Worm (Caenorhabditis elegans) whole organism, L1 larva: Measurements from ENCODE around the gene zipt-9.

Experiments used
- aha-1 ChIP-seq: fragments of 150-350 bp; optimal IDR thresholded peaks from 2 replicates; lab custom pipeline; 2014; ENCODE audit warnings: missing biosample characterization, missing genetic modification characterization
- ceh-63 ChIP-seq: fragments of 200-800 bp; sonication (Bioruptor generic); optimal IDR thresholded peaks from 2 replicates; lab custom pipeline; 2018; ENCODE audit warnings: mild to moderate bottlenecking, missing genetic modification characterization, missing compliant biosample characterization
- ceh-82 ChIP-seq, 3 experiments: fragments of 150-350 bp in 1 of 3; sonication (generic microtip) in 2 of 3; optimal IDR thresholded peaks; 2 replicates each; lab custom pipeline; 2014 to 2017; ENCODE audit warnings: missing biosample characterization in 3 of 3, missing genetic modification characterization in 3 of 3
- dpl-1 ChIP-seq, 3 experiments: fragments of 150-350 bp in 2 of 3; sonication (generic microtip) in 1 of 3; optimal IDR thresholded peaks; 2 replicates each; lab custom pipeline; 2014 to 2017; ENCODE audit warnings: missing biosample characterization in 3 of 3, missing genetic modification characterization in 3 of 3, missing genetic modification reagents in 3 of 3
- efl-1 ChIP-seq, 4 experiments: fragments of 150-350 bp; optimal IDR thresholded peaks in 3 of 4; peaks in 1 of 4; 1 replicate in 1 of 4; 2 replicates in 3 of 4; lab custom pipeline; 2014; ENCODE audit warnings: missing biosample characterization in 2 of 4, missing genetic modification characterization in 2 of 4, missing genetic modification reagents in 2 of 4
- efl-3 ChIP-seq: fragments of 200-800 bp; sonication (Bioruptor generic); optimal IDR thresholded peaks from 2 replicates; lab custom pipeline; 2018; ENCODE audit warnings: mild to moderate bottlenecking, missing genetic modification characterization, missing compliant biosample characterization
- egl-13 ChIP-seq: sonication (generic microtip); optimal IDR thresholded peaks from 2 replicates; lab custom pipeline; 2016; ENCODE audit warnings: missing genotype, missing genetic modification reagents, missing genetic modification characterization, missing compliant biosample characterization
- elt-2 ChIP-seq: sonication (generic microtip); optimal IDR thresholded peaks from 2 replicates; lab custom pipeline; 2016; ENCODE audit warnings: missing genetic modification characterization, mild to moderate bottlenecking, inconsistent platforms, missing compliant biosample characterization, missing genetic modification reagents
- ets-5 ChIP-seq: fragments of 200-800 bp; sonication (Bioruptor generic); IDR thresholded peaks from 2 replicates; pipeline ENCODE4 v1.3.6; 2022; ENCODE audit warnings: missing genetic modification characterization, missing compliant biosample characterization
- fos-1 ChIP-seq: fragments of 150-350 bp; optimal IDR thresholded peaks from 2 replicates; lab custom pipeline; 2014; ENCODE audit warnings: missing biosample characterization, missing genetic modification characterization
- hlh-17 ChIP-seq: fragments of 200-800 bp; sonication (Bioruptor generic); optimal IDR thresholded peaks from 2 replicates; lab custom pipeline; 2018; ENCODE audit warnings: missing genetic modification characterization, mild to moderate bottlenecking, missing compliant biosample characterization, moderate library complexity, borderline replicate concordance
- hlh-4 ChIP-seq: sonication (generic microtip); optimal IDR thresholded peaks from 2 replicates; lab custom pipeline; 2016; ENCODE audit warnings: mild to moderate bottlenecking, missing genetic modification characterization, missing compliant biosample characterization
- jun-1 ChIP-seq: fragments of 150-350 bp; optimal IDR thresholded peaks from 2 replicates; lab custom pipeline; 2014; ENCODE audit warnings: missing biosample characterization, missing genetic modification reagents, missing genetic modification characterization
- lin-13 ChIP-seq: fragments of 150-350 bp; optimal IDR thresholded peaks from 2 replicates; lab custom pipeline; 2014; ENCODE audit warnings: missing biosample characterization, missing genetic modification reagents, missing genetic modification characterization
- lin-14 ChIP-seq: fragments of 200-800 bp; sonication (Bioruptor generic); optimal IDR thresholded peaks from 2 replicates; lab custom pipeline; 2018; ENCODE audit warnings: mild to moderate bottlenecking, missing genetic modification characterization, moderate library complexity, missing compliant biosample characterization
- lin-35 ChIP-seq, 2 experiments: fragments of 150-350 bp; optimal IDR thresholded peaks; 2 replicates each; lab custom pipeline; 2014; ENCODE audit warnings: missing biosample characterization in 2 of 2, missing genetic modification characterization in 2 of 2, missing genetic modification reagents in 2 of 2
- lir-3 ChIP-seq: sonication (generic microtip); optimal IDR thresholded peaks from 2 replicates; lab custom pipeline; 2016; ENCODE audit warnings: mild to moderate bottlenecking, missing genetic modification characterization, moderate library complexity, missing compliant biosample characterization; ENCODE audit not compliant: poor library complexity
- mdl-1 ChIP-seq, 2 experiments: fragments of 150-350 bp; optimal IDR thresholded peaks; 2 replicates each; lab custom pipeline; 2014 to 2017; ENCODE audit warnings: missing biosample characterization in 2 of 2, missing genetic modification characterization in 2 of 2, inconsistent platforms in 1 of 2
- mef-2 ChIP-seq: fragments of 150-350 bp; optimal IDR thresholded peaks from 2 replicates; lab custom pipeline; 2014; ENCODE audit warnings: missing biosample characterization, missing genetic modification characterization
- nhr-11 ChIP-seq: fragments of 150-350 bp; optimal IDR thresholded peaks from 2 replicates; lab custom pipeline; 2014; ENCODE audit warnings: missing biosample characterization, missing genetic modification characterization
- nhr-12 ChIP-seq: sonication (generic microtip); optimal IDR thresholded peaks from 2 replicates; lab custom pipeline; 2017; ENCODE audit warnings: missing biosample characterization, missing genetic modification characterization
- nhr-20 ChIP-seq: sonication (generic microtip); optimal IDR thresholded peaks from 2 replicates; lab custom pipeline; 2016; ENCODE audit warnings: mild to moderate bottlenecking, missing genetic modification characterization, missing compliant biosample characterization
- nhr-237 ChIP-seq: fragments of 150-350 bp; optimal IDR thresholded peaks from 2 replicates; lab custom pipeline; 2014; ENCODE audit warnings: missing biosample characterization, missing genetic modification characterization
- nhr-76 ChIP-seq: sonication (generic microtip); optimal IDR thresholded peaks from 2 replicates; lab custom pipeline; 2017; ENCODE audit warnings: missing biosample characterization, missing genetic modification characterization
- pax-3 ChIP-seq: fragments of 200-800 bp; sonication (Bioruptor generic); optimal IDR thresholded peaks from 2 replicates; lab custom pipeline; 2018; ENCODE audit warnings: mild to moderate bottlenecking, missing genetic modification characterization, moderate library complexity, missing compliant biosample characterization
- skn-1 ChIP-seq: fragments of 150-350 bp; optimal IDR thresholded peaks from 2 replicates; lab custom pipeline; 2014; ENCODE audit warnings: missing biosample characterization, missing genetic modification characterization
- sptf-1 ChIP-seq: fragments of 150-350 bp; optimal IDR thresholded peaks from 2 replicates; lab custom pipeline; 2014; ENCODE audit warnings: missing biosample characterization, missing genetic modification characterization
- swsn-7 ChIP-seq: sonication (generic microtip); optimal IDR thresholded peaks from 2 replicates; lab custom pipeline; 2016; ENCODE audit warnings: missing genetic modification characterization, missing compliant biosample characterization
- tlp-1 ChIP-seq: fragments of 150-350 bp; optimal IDR thresholded peaks from 2 replicates; lab custom pipeline; 2014; ENCODE audit warnings: missing biosample characterization, missing genetic modification characterization
- unc-130 ChIP-seq: fragments of 150-350 bp; optimal IDR thresholded peaks from 2 replicates; lab custom pipeline; 2017; ENCODE audit warnings: missing biosample characterization, missing genetic modification characterization, inconsistent platforms
- unc-98 ChIP-seq: fragments of 200-800 bp; sonication (Bioruptor generic); IDR thresholded peaks from 2 replicates; pipeline ENCODE4 v1.3.6; 2022; ENCODE audit warnings: missing genetic modification characterization, missing compliant biosample characterization
- xbp-1 ChIP-seq: sonication (generic microtip); optimal IDR thresholded peaks from 2 replicates; lab custom pipeline; 2016; ENCODE audit warnings: missing genetic modification characterization, missing compliant biosample characterization
- ztf-11 ChIP-seq, 2 experiments: sonication (generic microtip); optimal IDR thresholded peaks; 2 replicates each; lab custom pipeline; 2016 to 2017; ENCODE audit warnings: missing genetic modification characterization in 2 of 2, missing biosample characterization in 1 of 2, missing compliant biosample characterization in 1 of 2

zipt-9 gene

DNA sequence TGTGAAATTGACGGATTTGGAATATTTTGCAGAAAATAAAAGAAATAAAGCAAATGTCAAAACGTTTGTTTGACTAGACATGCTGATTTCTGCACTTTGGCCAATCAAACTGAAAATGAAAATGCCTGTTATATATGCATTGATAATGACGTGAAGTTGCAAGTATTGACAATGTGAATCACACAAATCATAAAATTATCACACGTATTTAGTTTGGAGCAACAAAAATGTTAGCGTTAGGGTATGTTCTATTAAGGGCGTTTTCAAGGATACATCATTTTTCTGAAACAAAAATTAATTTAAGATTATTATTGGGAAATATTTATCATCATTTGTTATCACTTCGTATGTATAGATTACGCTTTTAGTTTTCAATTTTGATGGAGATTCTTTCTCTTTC is 36.7 kb upstream of the zipt-9 start, which contains the start of gene cld-9:
Gene cld-9 (minus strand): TSS at position 81 of the 400 bp plus-strand sequence.
- TF ChIP-seq unc-98 (GFP tag; lab: Robert Waterston, UW) (no peak), elt-2 (tag; lab: Kevin White, UChicago) (peak; percentile 41)

DNA sequence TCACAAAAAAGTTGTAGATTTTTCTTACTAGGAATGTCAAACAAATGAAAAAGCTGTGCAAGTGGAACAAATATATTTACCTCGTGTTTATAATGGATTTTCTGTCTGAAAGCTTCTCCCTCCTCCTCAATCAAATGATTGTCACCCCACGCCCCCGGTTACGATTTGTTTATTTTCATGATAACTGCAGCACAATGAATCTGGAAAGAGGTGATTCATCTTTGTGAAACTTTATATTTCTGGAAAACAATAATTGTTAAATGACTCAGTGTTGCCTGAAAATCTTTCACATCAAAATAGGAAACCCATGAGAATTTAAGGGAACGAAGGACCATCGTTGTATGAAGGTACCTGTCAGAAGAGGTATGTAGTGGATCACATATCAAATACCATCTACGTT is 33.6 kb upstream of the zipt-9 start, which contains the start of gene F35E12.10:
Gene F35E12.10 (minus strand): TSS at position 101 of the 400 bp plus-strand sequence.
- TF ChIP-seq jun-1 (tag; lab: Kevin White, UChicago): no peak
- no peak for TF ChIP-seq swsn-7
- no peak for TF ChIP-seq sptf-1 (tag; lab: Kevin White, UChicago)
- TF ChIP-seq nhr-11 (tag; lab: Kevin White, UChicago): no peak
- no peak for TF ChIP-seq unc-130
- TF ChIP-seq ztf-11 (tag; optimal IDR thresholded peaks at IDR 0.05; lab: Kevin White, UChicago): no peak
- no peak for TF ChIP-seq tlp-1 (tag; lab: Kevin White, UChicago)
- TF ChIP-seq nhr-237: no peak
- TF ChIP-seq nhr-12 (tag; lab: Kevin White, UChicago): no peak
- TF ChIP-seq fos-1 (tag; lab: Kevin White, UChicago): no peak

DNA sequence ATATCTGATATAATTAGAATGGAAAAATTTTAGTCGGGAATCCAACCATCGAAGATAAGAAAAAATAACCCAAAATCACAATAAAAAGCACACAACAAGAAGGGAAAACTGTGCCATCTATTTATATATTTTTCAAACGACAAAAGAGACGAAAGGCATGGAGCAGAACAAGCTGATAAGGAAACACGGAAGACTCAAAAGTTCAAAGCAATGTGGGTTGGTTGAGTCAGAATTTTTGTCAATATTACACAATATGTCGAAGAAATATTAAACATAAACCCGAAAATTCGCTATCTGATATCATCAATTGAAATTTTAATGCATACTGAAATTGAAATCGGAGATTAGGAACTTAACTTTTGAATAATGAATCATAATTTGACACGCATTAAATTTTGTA is 29.8 kb upstream of the zipt-9 start, which contains the start of gene F35E12.9:
Gene F35E12.9 (minus strand): TSS at position 227 of the 400 bp plus-strand sequence.
- TF ChIP-seq elt-2 (tag; lab: Kevin White, UChicago): peak; percentile 78
- no peak for TF ChIP-seq mdl-1 (tag; optimal IDR thresholded peaks at IDR 0.05; lab: Kevin White, UChicago)
- TF ChIP-seq pax-3: peak; percentile 55
- TF ChIP-seq, all 84 proteins: peak for 2

DNA sequence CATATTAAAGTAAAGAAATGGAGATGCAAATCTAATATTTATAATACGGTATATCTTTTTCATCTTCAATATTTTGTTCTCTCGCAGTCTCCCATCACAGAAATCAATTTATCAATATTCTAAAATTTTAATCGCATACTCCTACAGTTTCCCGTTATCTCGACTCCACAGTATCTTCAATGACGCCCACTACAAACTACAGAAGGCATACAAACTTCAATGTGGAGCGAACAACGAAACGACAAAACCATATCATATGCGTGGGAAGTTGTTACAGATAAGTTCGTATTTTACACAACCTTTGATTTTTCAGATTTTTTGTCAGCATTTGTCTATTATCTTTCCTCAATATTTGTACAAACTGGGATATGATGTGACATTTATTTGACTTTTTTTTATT is 24.8 kb upstream of the zipt-9 start:
- TF ChIP-seq nhr-20 (tag; lab: Kevin White, UChicago) (peak; percentile 21), lin-14 (no peak), efl-1 (optimal IDR thresholded peaks at IDR 0.05; lab: Kevin White, UChicago) (no peak), efl-1 (GFP tag; optimal IDR thresholded peaks at IDR 0.05 in 1 of 2; lab: Kevin White, UChicago) (peak in 1 of 2 experiments; percentile 3), nhr-12 (tag; lab: Kevin White, UChicago) (no peak), lin-35 (GFP tag; optimal IDR thresholded peaks at IDR 0.05; lab: Kevin White, UChicago) (no peak), efl-3 (no peak), elt-2 (tag; lab: Kevin White, UChicago) (peak; percentile 67), pax-3 (peak; percentile 3), hlh-4 (tag; lab: Kevin White, UChicago) (no peak), aha-1 (tag; lab: Kevin White, UChicago) (no peak)

DNA sequence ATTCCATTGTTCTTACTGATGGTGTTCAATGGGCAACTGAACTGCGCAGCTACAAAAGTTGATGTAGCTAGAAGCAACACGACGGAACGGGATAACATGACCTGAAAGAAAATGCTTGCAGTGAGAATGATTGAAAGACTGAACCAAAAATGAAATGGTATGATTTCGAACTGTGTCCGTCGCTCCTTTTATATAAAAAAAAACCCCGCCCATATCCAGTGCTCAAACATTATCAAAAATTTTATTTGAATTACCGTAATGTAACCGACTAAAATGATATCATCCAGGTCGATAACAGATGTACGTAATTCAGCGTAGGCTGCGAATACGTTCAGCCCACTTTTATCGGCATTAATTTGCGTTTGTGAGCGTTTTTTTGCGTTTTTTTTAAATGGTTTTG is 23.3 kb upstream of the zipt-9 start, which contains the start of gene irg-5:
Gene irg-5 (minus strand): TSS at position 101 of the 400 bp plus-strand sequence.
- no peak for TF ChIP-seq tlp-1 (tag; lab: Kevin White, UChicago)
- TF ChIP-seq ets-5 (GFP tag; lab: Robert Waterston, UW): no peak
- TF ChIP-seq ceh-82 (tag; optimal IDR thresholded peaks at IDR 0.05; lab: Kevin White, UChicago): no peak
- no peak for TF ChIP-seq jun-1 (tag; lab: Kevin White, UChicago)
- TF ChIP-seq nhr-76 (tag; lab: Kevin White, UChicago): no peak
- TF ChIP-seq efl-1 (optimal IDR thresholded peaks at IDR 0.05; lab: Kevin White, UChicago): no peak
- no peak for TF ChIP-seq efl-1 (GFP tag; optimal IDR thresholded peaks at IDR 0.05 in 1 of 2; lab: Kevin White, UChicago)
- TF ChIP-seq xbp-1 (tag; lab: Kevin White, UChicago): no peak
- no peak for TF ChIP-seq unc-130
- no peak for TF ChIP-seq unc-98 (GFP tag; lab: Robert Waterston, UW)
- TF ChIP-seq ceh-63: no peak
- no peak for TF ChIP-seq hlh-17 (GFP tag; lab: Kevin White, UChicago)
- no peak for TF ChIP-seq lir-3 (tag; lab: Kevin White, UChicago)
- no peak for TF ChIP-seq dpl-1 (GFP tag; optimal IDR thresholded peaks at IDR 0.05; lab: Kevin White, UChicago)
- no peak for TF ChIP-seq lin-13 (GFP tag; lab: Kevin White, UChicago)
- TF ChIP-seq skn-1 (tag; lab: Kevin White, UChicago): no peak
- no peak for TF ChIP-seq egl-13 (tag; lab: Kevin White, UChicago)
- no peak for TF ChIP-seq mef-2 (tag; lab: Kevin White, UChicago)
